Fruit fly (Drosophila melanogaster) whole organism, prepupa: ENCODE results near the gene Ucp4B.
A peak's percentile ranks its signal among the peaks of the same experiment; 100 is the strongest.

Source experiments
- Blimp-1 ChIP-seq: fragments of 200-800 bp; sonication (Bioruptor generic); optimal IDR thresholded peaks from 3 replicates; lab custom pipeline; 2017; ENCODE audit warnings: missing biosample characterization, missing genetic modification characterization, mild to moderate bottlenecking, moderate library complexity, missing genetic modification reagents
- CG10631 ChIP-seq: fragments of 200-800 bp; sonication (Bioruptor generic); optimal IDR thresholded peaks from 2 replicates; lab custom pipeline; 2016; ENCODE audit warnings: missing biosample characterization, missing genetic modification characterization
- CG10669 ChIP-seq: fragments of 200-800 bp; sonication (Bioruptor generic); optimal IDR thresholded peaks from 3 replicates; lab custom pipeline; 2018; ENCODE audit warnings: missing biosample characterization, mild to moderate bottlenecking, missing genetic modification characterization, moderate library complexity
- CG11294 ChIP-seq: fragments of 200-800 bp; sonication (Bioruptor generic); IDR thresholded peaks from 2 replicates; pipeline ENCODE4 v1.3.6; 2022; ENCODE audit warnings: missing biosample characterization, missing genetic modification characterization
- CG11762 ChIP-seq: fragments of 200-800 bp; sonication (Bioruptor generic); optimal IDR thresholded peaks from 3 replicates; lab custom pipeline; 2016; ENCODE audit warnings: missing biosample characterization, missing genetic modification characterization; ENCODE audit not compliant: insufficient read depth
- CG11902 ChIP-seq: fragments of 200-800 bp; sonication (Bioruptor generic); optimal IDR thresholded peaks from 3 replicates; lab custom pipeline; 2016; ENCODE audit warnings: missing biosample characterization, missing genetic modification characterization
- CG15336 ChIP-seq: fragments of 200-800 bp; sonication (Bioruptor generic); IDR thresholded peaks from 2 replicates; pipeline ENCODE4 v1.3.6; 2022; ENCODE audit warnings: missing biosample characterization, missing genetic modification characterization
- CG1621 ChIP-seq: fragments of 200-800 bp; sonication (Bioruptor generic); optimal IDR thresholded peaks from 3 replicates; lab custom pipeline; 2018; ENCODE audit warnings: missing biosample characterization, mild to moderate bottlenecking, missing genetic modification characterization
- CG32006 ChIP-seq: fragments of 200-800 bp; sonication (Bioruptor generic); optimal IDR thresholded peaks from 3 replicates; lab custom pipeline; 2017; ENCODE audit warnings: missing biosample characterization, mild to moderate bottlenecking, missing genetic modification characterization
- CG34406 ChIP-seq: fragments of 200-800 bp; sonication (Bioruptor generic); optimal IDR thresholded peaks from 3 replicates; lab custom pipeline; 2016; ENCODE audit warnings: missing biosample characterization, missing genetic modification characterization
- CG4318 ChIP-seq: fragments of 200-800 bp; sonication (Bioruptor generic); optimal IDR thresholded peaks from 3 replicates; lab custom pipeline; 2017; ENCODE audit warnings: missing biosample characterization, mild to moderate bottlenecking, missing genetic modification characterization
- CG6276 ChIP-seq: fragments of 200-800 bp; sonication (Bioruptor generic); optimal IDR thresholded peaks from 2 replicates; lab custom pipeline; 2017; ENCODE audit warnings: missing biosample characterization, mild to moderate bottlenecking, missing genetic modification characterization
- CG7368 ChIP-seq: fragments of 200-800 bp; sonication (Bioruptor generic); optimal IDR thresholded peaks from 3 replicates; lab custom pipeline; 2016; ENCODE audit warnings: missing biosample characterization, missing genetic modification characterization
- CG8119 ChIP-seq: fragments of 200-800 bp; sonication (Bioruptor generic); IDR thresholded peaks from 3 replicates; pipeline ENCODE4 v1.3.6; 2022; ENCODE audit warnings: missing biosample characterization, missing genetic modification characterization
- CG8319 ChIP-seq: fragments of 200-800 bp; sonication (Bioruptor generic); optimal IDR thresholded peaks from 3 replicates; lab custom pipeline; 2016; ENCODE audit warnings: missing biosample characterization, missing genetic modification characterization
- CG9139 ChIP-seq: fragments of 200-800 bp; sonication (Bioruptor generic); optimal IDR thresholded peaks from 3 replicates; lab custom pipeline; 2017; ENCODE audit warnings: missing biosample characterization, mild to moderate bottlenecking, missing genetic modification characterization
- Eip75B ChIP-seq: fragments of 200-800 bp; sonication (Bioruptor generic); optimal IDR thresholded peaks from 3 replicates; lab custom pipeline; 2016; ENCODE audit warnings: missing biosample characterization, missing genetic modification characterization
- Hr38 ChIP-seq: sonication (Bioruptor generic); optimal IDR thresholded peaks from 2 replicates; lab custom pipeline; 2016; ENCODE audit warnings: missing biosample characterization, missing genetic modification characterization
- Hr39 ChIP-seq: fragments of 200-800 bp; sonication (Bioruptor generic); optimal IDR thresholded peaks from 2 replicates; lab custom pipeline; 2016; ENCODE audit warnings: missing biosample characterization, missing genetic modification characterization
- Lpt ChIP-seq: fragments of 200-800 bp; sonication (Bioruptor generic); optimal IDR thresholded peaks from 3 replicates; lab custom pipeline; 2016; ENCODE audit warnings: missing biosample characterization, missing genetic modification characterization
- OdsH ChIP-seq: fragments of 200-800 bp; sonication (Bioruptor generic); optimal IDR thresholded peaks from 3 replicates; lab custom pipeline; 2016; ENCODE audit warnings: missing biosample characterization, missing genetic modification characterization
- achi ChIP-seq: fragments of 200-800 bp; sonication (Bioruptor generic); optimal IDR thresholded peaks from 3 replicates; lab custom pipeline; 2016; ENCODE audit warnings: missing biosample characterization, missing genetic modification characterization
- acj6 ChIP-seq: fragments of 200-800 bp; sonication (Bioruptor generic); optimal IDR thresholded peaks from 3 replicates; lab custom pipeline; 2016; ENCODE audit warnings: missing biosample characterization, missing genetic modification characterization
- dac ChIP-seq: fragments of 200-800 bp; sonication (Bioruptor generic); optimal IDR thresholded peaks from 2 replicates; lab custom pipeline; 2017; ENCODE audit warnings: missing biosample characterization, mild to moderate bottlenecking, missing genetic modification characterization
- esn ChIP-seq: fragments of 200-800 bp; sonication (Bioruptor generic); optimal IDR thresholded peaks from 2 replicates; lab custom pipeline; 2016; ENCODE audit warnings: missing biosample characterization, mild to moderate bottlenecking, missing genetic modification characterization, moderate library complexity
- lz ChIP-seq: fragments of 200-800 bp; sonication (Bioruptor generic); optimal IDR thresholded peaks from 3 replicates; lab custom pipeline; 2016; ENCODE audit warnings: missing biosample characterization, missing genetic modification characterization
- net ChIP-seq: fragments of 200-800 bp; sonication (Bioruptor generic); optimal IDR thresholded peaks from 3 replicates; lab custom pipeline; 2016; ENCODE audit warnings: missing biosample characterization, missing genetic modification characterization
- spab ChIP-seq: fragments of 200-800 bp; sonication (Bioruptor generic); optimal IDR thresholded peaks from 2 replicates; lab custom pipeline; 2017; ENCODE audit warnings: missing biosample characterization, mild to moderate bottlenecking, missing genetic modification characterization, missing genetic modification reagents
- ss ChIP-seq, 2 experiments: fragments of 200-800 bp; sonication (Bioruptor generic); optimal IDR thresholded peaks; 2 replicates in 1 of 2; 3 replicates in 1 of 2; lab custom pipeline; 2017 to 2018; ENCODE audit warnings: mild to moderate bottlenecking in 2 of 2, missing biosample characterization in 2 of 2, missing genetic modification characterization in 2 of 2, moderate library complexity in 1 of 2
- topi ChIP-seq: fragments of 200-800 bp; sonication (Bioruptor generic); optimal IDR thresholded peaks from 3 replicates; lab custom pipeline; 2016; ENCODE audit warnings: missing biosample characterization, missing genetic modification characterization

The Ucp4B gene

dm6 chr2L:5956153-5956552 is 13.5 kb upstream of the Ucp4B start, which contains the start of gene CG13999:
TSS of gene CG13999 (minus strand) at chr2L:5956466.
- TF ChIP-seq spab (no peak), Hr39 (GFP tag; lab: Kevin White, UChicago) (no peak), CG15336 (GFP tag; lab: Robert Waterston, UW) (no peak), CG11902 (no peak), dac (GFP tag; lab: Kevin White, UChicago) (no peak)

- TF ChIP-seq CG9139 (GFP tag; lab: Kevin White, UChicago) (no peak), Lpt (no peak), CG4318 (GFP tag; lab: Kevin White, UChicago) (no peak), esn (no peak)
These were observed 13.0 kb upstream of the Ucp4B start, which contains the start of the genes CG13998 and Vm26Ab for dm6 chr2L:5956706-5957105. TSS of gene CG13998 (minus strand) at chr2L:5956819. TSS of gene Vm26Ab (plus strand) at chr2L:5957004.

dm6 chr2L:5958581-5959177 is 11.0 kb upstream of the Ucp4B start, which contains the start of gene Vm26Ac:
TSS of gene Vm26Ac (minus strand) at chr2L:5958631.
- no peak for TF ChIP-seq spab
- TF ChIP-seq lz, result no peak
- no peak for TF ChIP-seq CG6276
- TF ChIP-seq CG1621, result no peak
- TF ChIP-seq Hr38 (GFP tag; lab: Kevin White, UChicago), result no peak
- no peak for TF ChIP-seq Eip75B (GFP tag; lab: Kevin White, UChicago)
- no peak for TF ChIP-seq CG8119 (GFP tag; lab: Robert Waterston, UW)
- TF ChIP-seq CG11762 (GFP tag; lab: Kevin White, UChicago), result no peak
- no peak for TF ChIP-seq topi (GFP tag; lab: Kevin White, UChicago)

dm6 chr2L:5959863-5960658 is 9.6 kb upstream of the Ucp4B start, which contains the start of gene Vm26Aa:
TSS of gene Vm26Aa (minus strand) at chr2L:5960340.
- TF ChIP-seq CG11294 (GFP tag; lab: Robert Waterston, UW), result no peak
- TF ChIP-seq CG7368, result no peak
- TF ChIP-seq CG11902, result no peak
- TF ChIP-seq topi (GFP tag; lab: Kevin White, UChicago), result no peak
- TF ChIP-seq Lpt, result no peak
- TF ChIP-seq CG34406 (GFP tag; lab: Kevin White, UChicago), result no peak
- no peak for TF ChIP-seq CG4318 (GFP tag; lab: Kevin White, UChicago)

dm6 chr2L:5961169-5961918 is 8.3 kb upstream of the Ucp4B start:
- TF ChIP-seq CG4318 (GFP tag; lab: Kevin White, UChicago) (no peak), CG10669 (GFP tag; lab: Kevin White, UChicago) (no peak), ss (GFP tag; optimal IDR thresholded peaks at IDR 0.05; lab: Kevin White, UChicago) (peak in 1 of 2 experiments; percentile 98)

- TF ChIP-seq OdsH (GFP tag; lab: Kevin White, UChicago) (no peak), Lpt (no peak), achi (GFP tag; lab: Kevin White, UChicago) (no peak)
These were observed 6.4 kb upstream of the Ucp4B start for dm6 chr2L:5963251-5963650.

- TF ChIP-seq acj6 (GFP tag; lab: Kevin White, UChicago) (no peak), net (GFP tag; lab: Kevin White, UChicago) (no peak), Blimp-1 (no peak), CG32006 (GFP tag; lab: Kevin White, UChicago) (no peak), CG8319 (GFP tag; lab: Kevin White, UChicago) (no peak), CG4318 (GFP tag; lab: Kevin White, UChicago) (no peak), CG10631 (no peak)
These were observed 5.4 kb upstream of the Ucp4B start for dm6 chr2L:5964211-5964610.
